Fruit fly (Drosophila melanogaster): ENCODE results near the gene FoxK.

The FoxK gene

DNA sequence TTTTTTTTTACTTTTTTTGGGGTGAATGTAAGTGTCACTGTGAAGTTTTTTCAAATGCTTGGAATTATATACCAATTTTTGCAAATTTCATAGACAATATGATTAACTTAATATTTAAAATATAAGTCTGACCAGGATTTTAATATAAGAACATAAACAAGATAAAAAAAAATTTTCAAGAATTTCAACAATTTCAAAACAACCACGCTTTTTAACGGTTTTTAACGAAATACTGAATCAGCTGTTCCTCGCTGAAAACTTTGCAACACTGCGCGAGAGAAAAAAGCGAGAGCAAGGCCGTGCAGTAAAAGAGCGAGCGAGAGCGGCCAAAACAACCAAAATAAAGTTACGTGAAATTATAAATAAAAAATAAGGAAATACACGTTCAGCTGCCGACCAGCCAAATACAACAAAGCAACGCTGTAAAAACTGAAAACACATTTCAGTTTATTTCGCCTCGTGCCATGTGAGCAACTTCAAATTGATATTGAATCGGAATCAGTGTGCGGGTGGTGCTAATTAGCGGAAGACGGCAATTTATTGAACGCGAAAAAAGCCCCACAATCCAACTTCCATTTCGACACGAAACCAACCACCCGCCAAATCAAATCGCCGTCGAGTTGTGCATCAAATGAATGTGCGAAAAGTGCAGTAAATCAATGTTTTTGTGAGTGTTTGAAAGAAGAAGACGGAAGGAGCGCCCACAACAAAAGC lies 24.2 kb downstream of the FoxK start, which contains the start of the genes CG46439, Iyd and CG33947 (continued):
- TF ChIP-seq Blimp-1 (GFP tag; optimal IDR thresholded peaks at IDR 0.05) (peak; percentile 28), CG7368 (GFP tag; optimal IDR thresholded peaks at IDR 0.05) (peak; percentile 31), CG9139 (GFP tag; optimal IDR thresholded peaks at IDR 0.05) (peak; percentile 80), cyc (GFP tag; optimal IDR thresholded peaks at IDR 0.05) (no peak), Eip75B (GFP tag; optimal IDR thresholded peaks at IDR 0.05) (peak; percentile 67), CG11294 (GFP tag; IDR thresholded peaks at IDR 0.05) (no peak; the same call in 1 of the 2 replicates), Hr38 (GFP tag; optimal IDR thresholded peaks at IDR 0.05) (no peak), CG8119 (GFP tag; IDR thresholded peaks at IDR 0.05) (peak; percentile 84; the same call in 2 of the 3 replicates), CG34406 (GFP tag; optimal IDR thresholded peaks at IDR 0.05) (peak; percentile 46), esn (GFP tag; optimal IDR thresholded peaks at IDR 0.05) (peak; percentile 53), dac (GFP tag; optimal IDR thresholded peaks at IDR 0.05) (peak; percentile 18), CG32006 (GFP tag; optimal IDR thresholded peaks at IDR 0.05) (peak; percentile 55), eg (GFP tag; IDR thresholded peaks at IDR 0.05) (peak; percentile 90), Lpt (GFP tag; optimal IDR thresholded peaks at IDR 0.05) (peak; percentile 69), acj6 (GFP tag; optimal IDR thresholded peaks at IDR 0.05) (peak; percentile 22), CG11902 (GFP tag; optimal IDR thresholded peaks at IDR 0.05) (no peak), CG10669 (GFP tag; optimal IDR thresholded peaks at IDR 0.05) (peak; percentile 67), CG11762 (GFP tag; optimal IDR thresholded peaks at IDR 0.05; ENCODE audit: insufficient read depth) (peak; percentile 3), Sox15 (GFP tag; optimal IDR thresholded peaks at IDR 0.05) (no peak)

DNA sequence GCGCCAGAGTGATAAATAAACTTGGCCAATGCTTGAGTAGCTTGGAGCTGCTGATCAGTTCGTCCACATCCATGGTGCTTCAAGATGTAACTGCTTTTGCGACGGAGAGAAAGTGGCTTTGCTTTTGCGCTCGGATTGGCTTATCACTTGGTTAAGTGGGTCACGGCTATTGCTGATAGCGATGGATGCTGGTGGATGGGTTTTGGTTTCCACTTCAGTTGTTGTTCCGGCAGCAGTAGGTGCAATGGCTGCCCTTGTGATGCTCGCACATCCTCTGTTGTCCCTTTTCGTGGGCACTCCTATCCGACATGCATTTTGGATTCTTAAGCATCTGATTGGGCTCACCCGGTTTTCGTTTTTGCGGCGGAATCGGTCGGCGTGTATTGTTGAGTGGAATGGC lies 26.3 kb downstream of the FoxK start:
- peak; percentile 9 for TF ChIP-seq svp (GFP tag)
- TF ChIP-seq Hr4 (GFP tag; optimal IDR thresholded peaks at IDR 0.05), result no peak
- TF ChIP-seq Eip78C (GFP tag), result peak; percentile 37
- TF ChIP-seq CG31627 (GFP tag; optimal IDR thresholded peaks at IDR 0.05), result no peak
- TF ChIP-seq eg (GFP tag; IDR thresholded peaks at IDR 0.05), result no peak
- TF ChIP-seq CG11902 (GFP tag; optimal IDR thresholded peaks at IDR 0.05), result no peak
- no peak for TF ChIP-seq Met (GFP tag; optimal IDR thresholded peaks at IDR 0.05)
- TF ChIP-seq dac (GFP tag; optimal IDR thresholded peaks at IDR 0.05), result no peak

dm6 chr3L:11093046-11093520 lies 27.5 kb downstream of the FoxK start, which contains the start of gene JIL-1:
JIL-1 (minus strand) TSS chr3L:11093193.
- TF ChIP-seq pdm3 (GFP tag; optimal IDR thresholded peaks at IDR 0.05) (peak; percentile 57), lz (GFP tag; optimal IDR thresholded peaks at IDR 0.05) (peak; percentile 72), salr (GFP tag; optimal IDR thresholded peaks at IDR 0.05) (no peak), Hr4 (GFP tag; optimal IDR thresholded peaks at IDR 0.05) (peak; percentile 34), CG8632 (GFP tag; optimal IDR thresholded peaks at IDR 0.05) (peak; percentile 17), Smox (GFP tag; optimal IDR thresholded peaks at IDR 0.05) (peak; percentile 55), dac (GFP tag; optimal IDR thresholded peaks at IDR 0.05) (no peak), topi (GFP tag; optimal IDR thresholded peaks at IDR 0.05) (peak; percentile 41), vri (GFP tag; optimal IDR thresholded peaks at IDR 0.05) (peak; percentile 33), eg (GFP tag; IDR thresholded peaks at IDR 0.05) (peak; percentile 62), Hr38 (GFP tag; optimal IDR thresholded peaks at IDR 0.05) (no peak), CG6854 (GFP tag; optimal IDR thresholded peaks at IDR 0.05) (no peak), Eip75B (GFP tag; optimal IDR thresholded peaks at IDR 0.05) (peak; percentile 41), CG9139 (GFP tag; optimal IDR thresholded peaks at IDR 0.05) (no peak), CG15336 (GFP tag; IDR thresholded peaks at IDR 0.05) (peak; percentile 45; the same call in 1 of the 2 replicates), Eip78C (GFP tag) (peak; percentile 79), CG8319 (GFP tag; optimal IDR thresholded peaks at IDR 0.05) (no peak), Lpt (GFP tag; optimal IDR thresholded peaks at IDR 0.05) (no peak), Eip93F (GFP tag; optimal IDR thresholded peaks at IDR 0.05) (peak; percentile 52), CG10631 (GFP tag; optimal IDR thresholded peaks at IDR 0.05) (peak; percentile 53), Ets21C (GFP tag; optimal IDR thresholded peaks at IDR 0.05) (peak; percentile 50), OdsH (GFP tag; optimal IDR thresholded peaks at IDR 0.05) (peak; percentile 49), CG11762 (GFP tag; optimal IDR thresholded peaks at IDR 0.05; ENCODE audit: insufficient read depth) (no peak), dsx (GFP tag; optimal IDR thresholded peaks at IDR 0.05; ENCODE audit: poor library complexity, severe bottlenecking) (peak; percentile 1), CG32006 (GFP tag; optimal IDR thresholded peaks at IDR 0.05) (peak; percentile 33), esn (GFP tag; optimal IDR thresholded peaks at IDR 0.05) (peak; percentile 66), Gug (GFP tag; IDR thresholded peaks at IDR 0.05) (peak; percentile 42; the same call in 1 of the 2 replicates), CG11294 (GFP tag; IDR thresholded peaks at IDR 0.05) (peak; percentile 32; the same call in 1 of the 2 replicates), svp (GFP tag) (peak; percentile 76), CG6163 (GFP tag; IDR thresholded peaks at IDR 0.05) (peak; percentile 64), CG11902 (GFP tag; optimal IDR thresholded peaks at IDR 0.05) (peak; percentile 32), net (GFP tag; optimal IDR thresholded peaks at IDR 0.05) (peak; percentile 33), ss (GFP tag; optimal IDR thresholded peaks at IDR 0.05) (peak in 1 of 2 experiments; percentile 26), Sox14 (GFP tag; optimal IDR thresholded peaks at IDR 0.05) (peak; percentile 53), CG7368 (GFP tag; optimal IDR thresholded peaks at IDR 0.05) (peak; percentile 20), Blimp-1 (GFP tag; optimal IDR thresholded peaks at IDR 0.05) (no peak)
